Worm (Caenorhabditis elegans) whole organism, midembryonic: Measurements from ENCODE around the gene F19C7.2.

Experiments used
- klf-2 ChIP-seq: fragments of 200-800 bp; sonication (Bioruptor generic); conservative IDR thresholded peaks from 2 replicates; pipeline ENCODE4 v1.3.6; 2022; ENCODE audit warnings: missing genetic modification reagents, missing genetic modification characterization, missing compliant biosample characterization
- tab-1 ChIP-seq: fragments of 200-800 bp; sonication (Bioruptor generic); IDR thresholded peaks from 2 replicates; pipeline ENCODE4 v1.3.6; 2022; ENCODE audit warnings: missing genetic modification characterization, missing compliant biosample characterization

ce11 chrIV:4637840-4638239 lies 38.1 kb downstream of the F19C7.2 start, which contains the start of gene F19C7.8:
- TF ChIP-seq klf-2 (GFP tag; lab: Robert Waterston, UW) (no peak), tab-1 (GFP tag; lab: Robert Waterston, UW) (no peak)
